Fruit fly (Drosophila melanogaster): ENCODE results near the gene Dcr-1.

dm6 chr3R:22720808-22721306, 20.0 kb downstream of the Dcr-1 start, which contains the start of gene wge:
- peak; percentile 71 for TF ChIP-seq CG34224 (GFP tag; IDR thresholded peaks at IDR 0.05; ENCODE audit: partially characterized antibody)
- no peak for TF ChIP-seq CG7786 (GFP tag; optimal IDR thresholded peaks at IDR 0.05)
- TF ChIP-seq nmo (GFP tag; optimal IDR thresholded peaks at IDR 0.05), result peak; percentile 21
- TF ChIP-seq CG14667 (GFP tag; IDR thresholded peaks at IDR 0.05), result no peak
- TF ChIP-seq Chrac-16 (GFP tag; optimal IDR thresholded peaks at IDR 0.05), result no peak
